Worm (Caenorhabditis elegans) whole organism, L1 larva: ENCODE measurements around the gene srz-19.
A peak's percentile ranks its signal among the peaks of the same experiment; 100 is the strongest.
"Not testable (repeated sequence)": the region's sequence is repeated elsewhere in the genome, so short reads cannot be mapped to it uniquely, and the experiment has no call there.

Source experiments
- F16B12.6 ChIP-seq: fragments of 150-350 bp; optimal IDR thresholded peaks from 2 replicates; lab custom pipeline; 2014; ENCODE audit warnings: missing biosample characterization, missing genetic modification characterization
- alr-1 ChIP-seq: fragments of 200-800 bp; sonication (Bioruptor generic); optimal IDR thresholded peaks from 2 replicates; lab custom pipeline; 2018; ENCODE audit warnings: borderline replicate concordance, mild to moderate bottlenecking, missing genetic modification characterization, missing compliant biosample characterization
- aly-2 ChIP-seq: fragments of 150-350 bp; optimal IDR thresholded peaks from 2 replicates; lab custom pipeline; 2014; ENCODE audit warnings: missing biosample characterization, missing genetic modification characterization
- ceh-82 ChIP-seq, 3 experiments: fragments of 150-350 bp in 1 of 3; sonication (generic microtip) in 2 of 3; optimal IDR thresholded peaks; 2 replicates each; lab custom pipeline; 2014 to 2017; ENCODE audit warnings: missing biosample characterization in 3 of 3, missing genetic modification characterization in 3 of 3
- ceh-88 ChIP-seq: fragments of 200-800 bp; sonication (Bioruptor generic); IDR thresholded peaks from 2 replicates; pipeline ENCODE4 v1.3.6; 2022; ENCODE audit warnings: missing genetic modification characterization, missing compliant biosample characterization
- elt-2 ChIP-seq: sonication (generic microtip); optimal IDR thresholded peaks from 2 replicates; lab custom pipeline; 2016; ENCODE audit warnings: missing genetic modification characterization, mild to moderate bottlenecking, inconsistent platforms, missing compliant biosample characterization, missing genetic modification reagents
- grh-1 ChIP-seq: fragments of 200-800 bp; sonication (Bioruptor generic); IDR thresholded peaks from 2 replicates; pipeline ENCODE4 v1.3.6; 2022; ENCODE audit warnings: missing genetic modification reagents, missing genetic modification characterization, missing compliant biosample characterization
- hlh-17 ChIP-seq: fragments of 200-800 bp; sonication (Bioruptor generic); optimal IDR thresholded peaks from 2 replicates; lab custom pipeline; 2018; ENCODE audit warnings: missing genetic modification characterization, mild to moderate bottlenecking, missing compliant biosample characterization, moderate library complexity, borderline replicate concordance
- hpl-2 ChIP-seq: fragments of 150-350 bp; optimal IDR thresholded peaks from 2 replicates; lab custom pipeline; 2014; ENCODE audit warnings: missing biosample characterization, missing genetic modification reagents, missing genetic modification characterization
- isw-1 ChIP-seq: fragments of 200-800 bp; sonication (Bioruptor generic); IDR thresholded peaks from 2 replicates; pipeline ENCODE4 v1.3.6; 2022; ENCODE audit warnings: missing genetic modification characterization, missing compliant biosample characterization
- lsy-2 ChIP-seq, 2 experiments: fragments of 150-350 bp; optimal IDR thresholded peaks; 2 replicates each; lab custom pipeline; 2014; ENCODE audit warnings: missing biosample characterization in 2 of 2, missing genetic modification characterization in 2 of 2
- nhr-12 ChIP-seq: sonication (generic microtip); optimal IDR thresholded peaks from 2 replicates; lab custom pipeline; 2017; ENCODE audit warnings: missing biosample characterization, missing genetic modification characterization
- nhr-19 ChIP-seq: fragments of 200-800 bp; sonication (Bioruptor generic); conservative IDR thresholded peaks from 2 replicates; pipeline ENCODE4 v1.3.6; 2022; ENCODE audit warnings: missing genetic modification characterization, missing compliant biosample characterization
- nhr-76 ChIP-seq: sonication (generic microtip); optimal IDR thresholded peaks from 2 replicates; lab custom pipeline; 2017; ENCODE audit warnings: missing biosample characterization, missing genetic modification characterization
- nhr-77 ChIP-seq: fragments of 150-350 bp; optimal IDR thresholded peaks from 2 replicates; lab custom pipeline; 2014; ENCODE audit warnings: missing biosample characterization, missing genetic modification characterization
- nhr-84 ChIP-seq: sonication (generic microtip); optimal IDR thresholded peaks from 2 replicates; lab custom pipeline; 2017; ENCODE audit warnings: missing biosample characterization, missing genetic modification characterization
- pag-3 ChIP-seq: sonication (generic microtip); optimal IDR thresholded peaks from 2 replicates; lab custom pipeline; 2017; ENCODE audit warnings: missing genetic modification characterization, mild to moderate bottlenecking, missing compliant biosample characterization, antibody characterized with exemption, borderline replicate concordance; ENCODE audit not compliant: insufficient read depth
- pax-3 ChIP-seq: fragments of 200-800 bp; sonication (Bioruptor generic); optimal IDR thresholded peaks from 2 replicates; lab custom pipeline; 2018; ENCODE audit warnings: mild to moderate bottlenecking, missing genetic modification characterization, moderate library complexity, missing compliant biosample characterization
- pqm-1 ChIP-seq: sonication (generic microtip); optimal IDR thresholded peaks from 3 replicates; lab custom pipeline; 2017; ENCODE audit warnings: missing biosample characterization, missing genetic modification characterization
- snpc-4 ChIP-seq: fragments of 150-350 bp; optimal IDR thresholded peaks from 2 replicates; lab custom pipeline; 2014; ENCODE audit warnings: missing biosample characterization, missing genetic modification characterization
- sptf-1 ChIP-seq: fragments of 150-350 bp; optimal IDR thresholded peaks from 2 replicates; lab custom pipeline; 2014; ENCODE audit warnings: missing biosample characterization, missing genetic modification characterization
- swsn-7 ChIP-seq: sonication (generic microtip); optimal IDR thresholded peaks from 2 replicates; lab custom pipeline; 2016; ENCODE audit warnings: missing genetic modification characterization, missing compliant biosample characterization
- tlp-1 ChIP-seq: fragments of 150-350 bp; optimal IDR thresholded peaks from 2 replicates; lab custom pipeline; 2014; ENCODE audit warnings: missing biosample characterization, missing genetic modification characterization
- unc-30 ChIP-seq: sonication (generic microtip); optimal IDR thresholded peaks from 2 replicates; lab custom pipeline; 2017; ENCODE audit warnings: missing biosample characterization, missing genetic modification characterization
- unc-86 ChIP-seq: sonication (generic microtip); optimal IDR thresholded peaks from 2 replicates; lab custom pipeline; 2016; ENCODE audit warnings: missing genetic modification characterization, missing compliant biosample characterization
- unc-98 ChIP-seq: fragments of 200-800 bp; sonication (Bioruptor generic); IDR thresholded peaks from 2 replicates; pipeline ENCODE4 v1.3.6; 2022; ENCODE audit warnings: missing genetic modification characterization, missing compliant biosample characterization
- zag-1 ChIP-seq: fragments of 150-350 bp; optimal IDR thresholded peaks from 2 replicates; lab custom pipeline; 2014; ENCODE audit warnings: missing biosample characterization, missing genetic modification characterization
- ztf-11 ChIP-seq, 2 experiments: sonication (generic microtip); optimal IDR thresholded peaks; 2 replicates each; lab custom pipeline; 2016 to 2017; ENCODE audit warnings: missing genetic modification characterization in 2 of 2, missing biosample characterization in 1 of 2, missing compliant biosample characterization in 1 of 2

srz-19 gene

ce11 chrIV:3917405-3917804 is 2.2 kb upstream of the srz-19 start, which contains the start of gene F56D6.14:
Gene F56D6.14, plus strand, starts transcription at chrIV:3917705.
- TF ChIP-seq ceh-88 (no peak), grh-1 (GFP tag; lab: Robert Waterston, UW) (no peak), ceh-82 (tag; optimal IDR thresholded peaks at IDR 0.05; lab: Kevin White, UChicago) (no peak), sptf-1 (tag; lab: Kevin White, UChicago) (no peak), hpl-2 (GFP tag; lab: Kevin White, UChicago) (no peak), unc-98 (GFP tag; lab: Robert Waterston, UW) (no peak), F16B12.6 (no peak), nhr-77 (tag; lab: Kevin White, UChicago) (no peak), unc-86 (tag; lab: Kevin White, UChicago) (no peak), elt-2 (tag; lab: Kevin White, UChicago) (no peak)

- no peak for TF ChIP-seq snpc-4 (tag; lab: Kevin White, UChicago)
- TF ChIP-seq aly-2 (tag; lab: Kevin White, UChicago) = no peak
- TF ChIP-seq nhr-84 (tag; lab: Kevin White, UChicago) = no peak
- TF ChIP-seq pax-3 (tag; lab: Kevin White, UChicago) = no peak
- TF ChIP-seq nhr-19 = no peak
- no peak for TF ChIP-seq tlp-1 (tag; lab: Kevin White, UChicago)
- no peak for TF ChIP-seq swsn-7
- TF ChIP-seq hpl-2 (GFP tag; lab: Kevin White, UChicago) = no peak
- TF ChIP-seq zag-1 (tag; lab: Kevin White, UChicago) = no peak
- no peak for TF ChIP-seq nhr-12 (tag; lab: Kevin White, UChicago)
- no peak for TF ChIP-seq alr-1
- no peak for TF ChIP-seq hlh-17 (GFP tag; lab: Kevin White, UChicago)
- no peak for TF ChIP-seq lsy-2 (tag; optimal IDR thresholded peaks at IDR 0.05; lab: Kevin White, UChicago)
Measured at ce11 chrIV:3918160-3918559, 1.4 kb upstream of the srz-19 start, which contains the start of gene F56D6.23. Gene F56D6.23, plus strand, starts transcription at chrIV:3918460.

ce11 chrIV:3921898-3922297 is 2.3 kb downstream of the srz-19 start, which contains the start of gene clec-67:
Gene clec-67, plus strand, starts transcription at chrIV:3922165.
- TF ChIP-seq nhr-19 = no peak
- TF ChIP-seq pqm-1 (tag; lab: Kevin White, UChicago) = peak; percentile 21
- TF ChIP-seq nhr-76 (tag; lab: Kevin White, UChicago) = no peak
- peak; percentile 94 for TF ChIP-seq elt-2 (tag; lab: Kevin White, UChicago)
- TF ChIP-seq unc-98 (GFP tag; lab: Robert Waterston, UW) = no peak
- TF ChIP-seq, all 84 proteins: peak for 2

- TF ChIP-seq nhr-19 (no peak), F16B12.6 (no peak), pag-3 (tag; lab: Kevin White, UChicago) (no peak), ztf-11 (tag; optimal IDR thresholded peaks at IDR 0.05; lab: Kevin White, UChicago) (no peak), unc-30 (tag; lab: Kevin White, UChicago) (no peak), isw-1 (GFP tag; lab: Robert Waterston, UW) (no peak)
Measured at ce11 chrIV:3926117-3926516, 6.5 kb downstream of the srz-19 start, which contains the start of gene clec-68. Gene clec-68, plus strand, starts transcription at chrIV:3926417.

ce11 chrIV:3932408-3932807 is 12.8 kb downstream of the srz-19 start, which contains the start of gene clec-70:
Gene clec-70, plus strand, starts transcription at chrIV:3932708.
- TF ChIP-seq nhr-19; lsy-2 (tag; optimal IDR thresholded peaks at IDR 0.05; lab: Kevin White, UChicago); ceh-88: not testable (repeated sequence)

- TF ChIP-seq hlh-17 (GFP tag; lab: Kevin White, UChicago) = no peak
- TF ChIP-seq elt-2 (tag; lab: Kevin White, UChicago) = peak; percentile 58
Measured at ce11 chrIV:3937097-3937496, 17.5 kb downstream of the srz-19 start, which contains the start of gene clec-71. Gene clec-71, plus strand, starts transcription at chrIV:3937458.
